Worm (Caenorhabditis elegans): ENCODE measurements around the gene pgap-2.

pgap-2 gene

DNA sequence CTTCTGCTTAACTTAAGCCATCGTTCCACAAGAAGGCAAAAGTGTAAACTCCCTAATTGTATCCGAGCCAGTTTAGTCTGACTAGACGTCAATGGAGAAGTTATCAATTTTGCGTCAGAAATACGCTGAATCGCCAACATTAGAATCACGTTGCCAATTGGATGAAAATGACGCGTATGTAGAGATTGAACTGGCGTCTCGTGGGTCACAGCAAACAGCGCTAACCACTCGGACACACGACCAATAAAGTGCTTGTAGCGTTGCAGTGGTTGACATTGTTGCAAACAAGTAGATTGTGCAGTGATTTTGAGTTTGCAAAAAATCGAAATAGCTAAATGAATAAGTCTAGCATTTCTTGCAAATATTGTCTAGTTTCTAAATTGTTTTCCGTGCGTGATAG lies 15.7 kb upstream of the pgap-2 start (continued):
- TF ChIP-seq T23F11.4 (GFP tag; optimal IDR thresholded peaks at IDR 0.05) (peak; percentile 63), fkh-10 (GFP tag; optimal IDR thresholded peaks at IDR 0.05) (no peak), hlh-8 (tag; optimal IDR thresholded peaks at IDR 0.05) (peak; percentile 24), hlh-13 (GFP tag; optimal IDR thresholded peaks at IDR 0.05) (peak; percentile 77), unc-42 (tag; optimal IDR thresholded peaks at IDR 0.05) (no peak), fkh-6 (tag; optimal IDR thresholded peaks at IDR 0.05) (peak; percentile 81), pat-9 (tag; optimal IDR thresholded peaks at IDR 0.05) (peak; percentile 74), nhr-232 (tag; optimal IDR thresholded peaks at IDR 0.05) (peak; percentile 75), mec-3 (tag; optimal IDR thresholded peaks at IDR 0.05; ENCODE audit: borderline replicate concordance) (no peak), odd-2 (tag; optimal IDR thresholded peaks at IDR 0.05) (no peak), ceh-45 (GFP tag; IDR thresholded peaks at IDR 0.05) (peak; percentile 63; the same call in 1 of the 2 replicates), madf-2 (tag; optimal IDR thresholded peaks at IDR 0.05) (peak; percentile 84), nhr-11 (tag; optimal IDR thresholded peaks at IDR 0.05) (no peak), tbx-7 (tag; optimal IDR thresholded peaks at IDR 0.05) (no peak), pag-3 (tag; optimal IDR thresholded peaks at IDR 0.05; ENCODE audit: borderline replicate concordance) (no peak), ref-2 (tag; optimal IDR thresholded peaks at IDR 0.05) (peak; percentile 88), pqm-1 (tag; optimal IDR thresholded peaks at IDR 0.05) (peak; percentile 44), lim-6 (tag; optimal IDR thresholded peaks at IDR 0.05) (no peak), gmeb-2 (tag; optimal IDR thresholded peaks at IDR 0.05) (peak; percentile 80), sox-2 (GFP tag; IDR thresholded peaks at IDR 0.05) (peak; percentile 65), ahr-1 (tag; optimal IDR thresholded peaks at IDR 0.05) (peak; percentile 69), dve-1 (tag; optimal IDR thresholded peaks at IDR 0.05) (peak; percentile 77), ceh-9 (tag; optimal IDR thresholded peaks at IDR 0.05) (peak; percentile 62), ama-1 (optimal IDR thresholded peaks at IDR 0.05) (no peak), ztf-16 (tag; optimal IDR thresholded peaks at IDR 0.05) (peak; percentile 60), ceh-24 (tag; optimal IDR thresholded peaks at IDR 0.05) (peak; percentile 25), ceh-34 (tag; optimal IDR thresholded peaks at IDR 0.05) (peak; percentile 77), tbx-2 (tag; optimal IDR thresholded peaks at IDR 0.05) (peak; percentile 74)

ce11 chrIII:4693281-4693680 lies 12.0 kb upstream of the pgap-2 start, which contains the start of gene nifk-1:
nifk-1 (minus strand) TSS chrIII:4693307.
- TF ChIP-seq nfya-1 (tag; optimal IDR thresholded peaks at IDR 0.05) (peak; percentile 70), F13H6.1 (tag; optimal IDR thresholded peaks at IDR 0.05) (no peak), lin-11 (tag; optimal IDR thresholded peaks at IDR 0.05) (no peak), nhr-232 (tag; optimal IDR thresholded peaks at IDR 0.05) (no peak), ceh-18 (tag; optimal IDR thresholded peaks at IDR 0.05) (peak; percentile 14), pros-1 (tag; optimal IDR thresholded peaks at IDR 0.05) (no peak), ceh-19 (GFP tag; optimal IDR thresholded peaks at IDR 0.05) (no peak), fkh-6 (tag; optimal IDR thresholded peaks at IDR 0.05) (no peak), pag-3 (tag; optimal IDR thresholded peaks at IDR 0.05; ENCODE audit: borderline replicate concordance) (no peak), ceh-30 (tag; optimal IDR thresholded peaks at IDR 0.05) (no peak), ceh-22 (tag; optimal IDR thresholded peaks at IDR 0.05) (no peak), hlh-6 (tag; optimal IDR thresholded peaks at IDR 0.05) (no peak), ahr-1 (tag; optimal IDR thresholded peaks at IDR 0.05) (no peak), nhr-11 (tag; optimal IDR thresholded peaks at IDR 0.05) (no peak), gmeb-2 (tag; optimal IDR thresholded peaks at IDR 0.05) (no peak), unc-55 (GFP tag; optimal IDR thresholded peaks at IDR 0.05) (no peak), sox-4 (tag; optimal IDR thresholded peaks at IDR 0.05) (no peak), ref-2 (tag; optimal IDR thresholded peaks at IDR 0.05) (no peak), elt-2 (tag; optimal IDR thresholded peaks at IDR 0.05) (peak; percentile 63), pha-4 (tag; optimal IDR thresholded peaks at IDR 0.05) (no peak), eyg-1 (tag; optimal IDR thresholded peaks at IDR 0.05) (no peak), pha-2 (tag; optimal IDR thresholded peaks at IDR 0.05) (no peak), npax-4 (tag; optimal IDR thresholded peaks at IDR 0.05) (no peak), ceh-34 (tag; optimal IDR thresholded peaks at IDR 0.05) (no peak), syd-9 (tag; optimal IDR thresholded peaks at IDR 0.05) (no peak), fkh-10 (GFP tag; optimal IDR thresholded peaks at IDR 0.05) (no peak), odd-2 (tag; optimal IDR thresholded peaks at IDR 0.05) (no peak), ceh-6 (GFP tag; optimal IDR thresholded peaks at IDR 0.05) (no peak), ceh-48 (tag; optimal IDR thresholded peaks at IDR 0.05) (no peak), K09A11.1 (tag; optimal IDR thresholded peaks at IDR 0.05; ENCODE audit: insufficient read depth) (no peak), ceh-31 (tag; optimal IDR thresholded peaks at IDR 0.05) (peak; percentile 23), K02D7.2 (tag; optimal IDR thresholded peaks at IDR 0.05) (no peak), ceh-9 (tag; optimal IDR thresholded peaks at IDR 0.05) (no peak), che-1 (tag; optimal IDR thresholded peaks at IDR 0.05) (no peak), sox-2 (GFP tag; IDR thresholded peaks at IDR 0.05) (no peak), tbx-7 (tag; optimal IDR thresholded peaks at IDR 0.05) (no peak)

All from whole organism, late embryonic.